Worm (Caenorhabditis elegans): ENCODE measurements around the gene mtp-18.

mtp-18 gene

ce11 chrX:6162037-6162436, 44.2 kb downstream of the mtp-18 start:
- no peak for TF ChIP-seq sdc-2 (tag; optimal IDR thresholded peaks at IDR 0.05)
- TF ChIP-seq eyg-1 (tag; optimal IDR thresholded peaks at IDR 0.05) = no peak
- no peak for TF ChIP-seq ceh-24 (tag; optimal IDR thresholded peaks at IDR 0.05)
- no peak for TF ChIP-seq syd-9 (tag; optimal IDR thresholded peaks at IDR 0.05)
- TF ChIP-seq npax-4 (tag; optimal IDR thresholded peaks at IDR 0.05) = no peak

- TF ChIP-seq rnt-1 (tag; optimal IDR thresholded peaks at IDR 0.05) (no peak), nfya-1 (tag; optimal IDR thresholded peaks at IDR 0.05) (no peak), pha-4 (tag; optimal IDR thresholded peaks at IDR 0.05) (no peak), pros-1 (tag; optimal IDR thresholded peaks at IDR 0.05) (no peak), unc-55 (GFP tag; optimal IDR thresholded peaks at IDR 0.05) (no peak), ttx-3 (tag; optimal IDR thresholded peaks at IDR 0.05) (no peak), ceh-19 (GFP tag; optimal IDR thresholded peaks at IDR 0.05) (no peak), elt-4 (tag; optimal IDR thresholded peaks at IDR 0.05) (no peak)
Observed at ce11 chrX:6160427-6160826, 45.8 kb downstream of the mtp-18 start, which contains the start of gene odd-2. odd-2 (minus strand) TSS chrX:6160527.

ce11 chrX:6159562-6159961, 46.6 kb downstream of the mtp-18 start:
- no peak for TF ChIP-seq sox-4 (tag; optimal IDR thresholded peaks at IDR 0.05)
- no peak for TF ChIP-seq ceh-18 (tag; optimal IDR thresholded peaks at IDR 0.05)
- no peak for TF ChIP-seq hlh-8 (tag; optimal IDR thresholded peaks at IDR 0.05)
- TF ChIP-seq mec-3 (tag; optimal IDR thresholded peaks at IDR 0.05; ENCODE audit: borderline replicate concordance) = no peak
- TF ChIP-seq dve-1 (tag; optimal IDR thresholded peaks at IDR 0.05) = no peak
- TF ChIP-seq F13H6.1 (tag; optimal IDR thresholded peaks at IDR 0.05) = no peak
- TF ChIP-seq pqm-1 (tag; optimal IDR thresholded peaks at IDR 0.05) = no peak
- TF ChIP-seq ceh-48 (tag; optimal IDR thresholded peaks at IDR 0.05) = no peak
- TF ChIP-seq unc-86 (tag; optimal IDR thresholded peaks at IDR 0.05) = no peak
- no peak for TF ChIP-seq pha-4 (tag; optimal IDR thresholded peaks at IDR 0.05)
- TF ChIP-seq fax-1 (tag; optimal IDR thresholded peaks at IDR 0.05) = no peak
- no peak for TF ChIP-seq ceh-19 (GFP tag; optimal IDR thresholded peaks at IDR 0.05)
- TF ChIP-seq lim-6 (tag; optimal IDR thresholded peaks at IDR 0.05) = no peak
- TF ChIP-seq ceh-30 (tag; optimal IDR thresholded peaks at IDR 0.05) = no peak
- TF ChIP-seq sox-2 (GFP tag; IDR thresholded peaks at IDR 0.05) = no peak
- TF ChIP-seq fkh-10 (GFP tag; optimal IDR thresholded peaks at IDR 0.05) = no peak
- TF ChIP-seq nhr-232 (tag; optimal IDR thresholded peaks at IDR 0.05) = no peak
- TF ChIP-seq ref-2 (tag; optimal IDR thresholded peaks at IDR 0.05) = no peak
- TF ChIP-seq zip-5 (tag; optimal IDR thresholded peaks at IDR 0.05) = no peak
- TF ChIP-seq ceh-2 (tag; optimal IDR thresholded peaks at IDR 0.05) = no peak

ce11 chrX:6157411-6157916, 48.7 kb downstream of the mtp-18 start:
- TF ChIP-seq unc-55 (GFP tag; optimal IDR thresholded peaks at IDR 0.05) (no peak), elt-2 (tag; optimal IDR thresholded peaks at IDR 0.05) (peak; percentile 50)

- TF ChIP-seq unc-42 (tag; optimal IDR thresholded peaks at IDR 0.05) (peak; percentile 83), pat-9 (tag; optimal IDR thresholded peaks at IDR 0.05) (no peak), ceh-6 (GFP tag; optimal IDR thresholded peaks at IDR 0.05) (no peak), elt-2 (tag; optimal IDR thresholded peaks at IDR 0.05) (no peak), tbx-2 (tag; optimal IDR thresholded peaks at IDR 0.05) (no peak)
Observed at ce11 chrX:6155436-6155835, 50.8 kb downstream of the mtp-18 start.

All from whole organism, late embryonic.